Fruit fly (Drosophila melanogaster): Measurements from ENCODE around the gene CG43330.

The CG43330 gene

DNA sequence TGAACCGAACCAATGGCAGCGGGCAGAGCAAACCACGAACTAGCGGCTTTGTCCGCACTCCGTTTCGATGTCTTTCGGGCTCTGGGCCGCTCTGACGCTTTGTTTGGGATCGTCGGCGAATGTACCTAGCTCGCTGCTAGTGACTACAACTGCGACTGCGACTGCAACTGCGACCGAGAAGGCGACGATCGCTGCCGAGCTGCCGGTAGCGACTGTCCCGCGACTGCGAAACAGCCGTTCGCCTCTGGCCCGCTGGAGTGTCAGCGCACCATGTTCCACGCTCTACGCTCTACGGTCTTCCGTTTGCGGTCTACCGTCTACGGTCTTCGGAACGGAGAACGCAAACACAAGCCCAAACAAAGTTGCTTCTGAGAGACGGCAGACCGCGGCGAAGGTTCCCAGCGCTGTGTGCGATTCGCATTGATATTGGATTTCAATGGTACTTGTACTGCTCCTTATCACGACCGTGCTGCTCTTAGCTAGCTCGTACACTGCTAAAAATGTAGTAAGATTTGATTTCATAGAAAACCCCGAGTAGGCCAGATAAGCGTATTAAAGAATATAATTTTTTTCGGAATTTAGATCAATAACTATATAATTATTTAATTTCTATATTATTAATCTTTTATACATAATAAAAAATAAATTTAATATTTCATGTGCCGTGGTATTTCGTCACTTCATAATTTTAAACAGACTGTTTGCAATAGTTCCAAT lies 43.1 kb downstream of the CG43330 start, which contains the start of gene laza (continued):
- TF ChIP-seq CG12104 (GFP tag; optimal IDR thresholded peaks at IDR 0.05) (no peak), CG7987 (GFP tag; optimal IDR thresholded peaks at IDR 0.05) (no peak), CG13424 (tag; optimal IDR thresholded peaks at IDR 0.05) (no peak), CG10147 (GFP tag; optimal IDR thresholded peaks at IDR 0.05) (no peak), twi (tag; optimal IDR thresholded peaks at IDR 0.05) (no peak), Mad (GFP tag; optimal IDR thresholded peaks at IDR 0.05) (no peak), bbx (GFP tag; IDR thresholded peaks at IDR 0.05; ENCODE audit: partially characterized antibody) (no peak), ind (GFP tag; optimal IDR thresholded peaks at IDR 0.05) (peak; percentile 14), dysf (GFP tag; IDR thresholded peaks at IDR 0.05) (0 out of 3 replicates have a peak, but pooled peaks have one; percentile 18), ftz-f1 (GFP tag; optimal IDR thresholded peaks at IDR 0.05) (peak; percentile 24), hb (GFP tag; IDR thresholded peaks at IDR 0.05; ENCODE audit: partially characterized antibody) (no peak), CG31388 (GFP tag; optimal IDR thresholded peaks at IDR 0.05) (no peak), Meics (GFP tag; optimal IDR thresholded peaks at IDR 0.05) (peak; percentile 82), Tbp (GFP tag; optimal IDR thresholded peaks at IDR 0.05) (no peak), CG12155 (GFP tag; optimal IDR thresholded peaks at IDR 0.05) (no peak), NK7.1 (GFP tag; optimal IDR thresholded peaks at IDR 0.05) (no peak), Sox102F (GFP tag; optimal IDR thresholded peaks at IDR 0.05) (peak; percentile 1), CG7928 (GFP tag; optimal IDR thresholded peaks at IDR 0.05) (no peak), sens (GFP tag) (peak; percentile 68), CG4282 (GFP tag; optimal IDR thresholded peaks at IDR 0.05) (no peak), Kr (GFP tag; optimal IDR thresholded peaks at IDR 0.05) (no peak), Nf-YB (GFP tag; optimal IDR thresholded peaks at IDR 0.05) (no peak), grau (tag; optimal IDR thresholded peaks at IDR 0.05) (peak; percentile 15), ham (GFP tag; IDR thresholded peaks at IDR 0.05) (no peak), CG15269 (tag; optimal IDR thresholded peaks at IDR 0.05) (peak; percentile 44), CG8924 (tag; optimal IDR thresholded peaks at IDR 0.05) (no peak), hth (optimal IDR thresholded peaks at IDR 0.05) (no peak), CG15073 (GFP tag; optimal IDR thresholded peaks at IDR 0.05) (no peak), maf-S (GFP tag; optimal IDR thresholded peaks at IDR 0.05) (no peak), E2f1 (GFP tag; IDR thresholded peaks at IDR 0.05) (no peak), CG6765 (GFP tag; optimal IDR thresholded peaks at IDR 0.05) (no peak), tup (GFP tag; optimal IDR thresholded peaks at IDR 0.05) (no peak), phol (tag; optimal IDR thresholded peaks at IDR 0.05) (peak; percentile 16), CG6175 (GFP tag; IDR thresholded peaks at IDR 0.05) (0 out of 3 replicates have a peak, but pooled peaks have one; percentile 33), CG13624 (GFP tag; optimal IDR thresholded peaks at IDR 0.05) (no peak), Ravus (GFP tag; IDR thresholded peaks at IDR 0.05) (no peak), CG5953 (GFP tag; IDR thresholded peaks at IDR 0.05) (no peak), en (GFP tag; optimal IDR thresholded peaks at IDR 0.05) (no peak), hbn (GFP tag; IDR thresholded peaks at IDR 0.05; ENCODE audit: partially characterized antibody) (no peak), CG17802 (tag; optimal IDR thresholded peaks at IDR 0.05) (no peak), sc (optimal IDR thresholded peaks at IDR 0.05) (no peak), sc (GFP tag; optimal IDR thresholded peaks at IDR 0.05) (no peak), CG7556 (GFP tag; optimal IDR thresholded peaks at IDR 0.05) (no peak), aop (GFP tag; IDR thresholded peaks at IDR 0.05) (no peak), usp (GFP tag; optimal IDR thresholded peaks at IDR 0.05) (no peak), CG11504 (tag; optimal IDR thresholded peaks at IDR 0.05) (peak; percentile 27), CG1602 (GFP tag; optimal IDR thresholded peaks at IDR 0.05) (no peak), fru (optimal IDR thresholded peaks at IDR 0.05) (no peak), CG4730 (GFP tag; IDR thresholded peaks at IDR 0.05) (no peak), Deaf1 (tag; optimal IDR thresholded peaks at IDR 0.05) (peak; percentile 86), CG2889 (GFP tag; IDR thresholded peaks at IDR 0.05) (no peak), CG4617 (GFP tag; optimal IDR thresholded peaks at IDR 0.05; ENCODE audit: borderline replicate concordance) (no peak)
